Worm (Caenorhabditis elegans): ENCODE data around the gene F19B6.10.

DNA sequence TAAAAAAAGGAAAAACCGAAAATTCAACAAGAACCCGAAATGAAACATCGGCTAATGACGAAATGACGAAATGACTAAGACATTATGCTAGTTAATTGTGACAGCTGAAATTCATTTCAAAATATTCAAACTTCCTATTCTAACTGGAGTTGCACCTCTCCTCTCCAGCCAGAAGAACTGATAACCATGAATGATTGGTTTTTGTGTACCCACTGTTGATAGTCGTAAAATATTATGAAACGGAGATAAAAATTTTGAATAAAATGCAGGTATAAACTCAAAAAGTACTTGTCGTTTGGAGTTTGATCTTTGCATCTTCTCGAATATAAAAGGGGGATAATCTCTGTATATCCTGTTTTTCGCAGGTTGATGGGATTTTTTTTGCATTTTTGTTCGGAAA is 34.1 kb upstream of the F19B6.10 start:
- TF ChIP-seq pros-1 (tag; optimal IDR thresholded peaks at IDR 0.05), result no peak
- TF ChIP-seq nhr-11 (tag; optimal IDR thresholded peaks at IDR 0.05), result no peak
- no peak for TF ChIP-seq dmd-4 (tag; optimal IDR thresholded peaks at IDR 0.05; ENCODE audit: borderline replicate concordance)
- no peak for TF ChIP-seq ama-1 (optimal IDR thresholded peaks at IDR 0.05)
- TF ChIP-seq C38D4.7 (GFP tag; optimal IDR thresholded peaks at IDR 0.05), result no peak
- no peak for TF ChIP-seq hlh-8 (tag; optimal IDR thresholded peaks at IDR 0.05)
- no peak for TF ChIP-seq hlh-6 (tag; optimal IDR thresholded peaks at IDR 0.05)
